Fruit fly (Drosophila melanogaster) whole organism, embryonic: Measurements from ENCODE around the gene ND-SGDH.

Experiments used
- CG1024 ChIP-seq: fragments of 200-800 bp; sonication (Bioruptor generic); IDR thresholded peaks from 2 replicates; pipeline ENCODE4 v1.3.6; 2022; ENCODE audit warnings: missing biosample characterization, missing genetic modification characterization
- CG12769 ChIP-seq: fragments of 200-800 bp; sonication (Bioruptor generic); optimal IDR thresholded peaks from 2 replicates; lab custom pipeline; 2019; ENCODE audit warnings: missing biosample characterization, mild to moderate bottlenecking, missing genetic modification characterization, moderate library complexity
- CG18599 ChIP-seq: fragments of 200-800 bp; sonication (Bioruptor generic); optimal IDR thresholded peaks from 3 replicates; lab custom pipeline; 2017; ENCODE audit warnings: missing biosample characterization, missing genetic modification characterization, mild to moderate bottlenecking, moderate library complexity, missing genetic modification reagents
- CG43689 ChIP-seq: fragments of 200-800 bp; sonication (Bioruptor generic); IDR thresholded peaks from 2 replicates; pipeline ENCODE4 v1.3.6; 2022; ENCODE audit warnings: missing biosample characterization, missing genetic modification characterization
- Usf ChIP-seq: fragments of 200-800 bp; sonication (Bioruptor generic); optimal IDR thresholded peaks from 2 replicates; lab custom pipeline; 2017; ENCODE audit warnings: missing genotype, missing biosample characterization, missing genetic modification characterization
- bbx ChIP-seq: fragments of 200-800 bp; sonication (Bioruptor generic); IDR thresholded peaks from 2 replicates; pipeline ENCODE4 v1.3.6; 2022; ENCODE audit warnings: missing biosample characterization, missing genetic modification characterization; ENCODE audit not compliant: partially characterized antibody
- br ChIP-seq: fragments of >200 bp; optimal IDR thresholded peaks from 2 replicates; lab custom pipeline; 2017
- dan ChIP-seq: fragments of 200-800 bp; sonication (Bioruptor generic); IDR thresholded peaks from 2 replicates; pipeline ENCODE4 v1.3.6; 2022; ENCODE audit warnings: missing biosample characterization, missing genetic modification characterization
- emc ChIP-seq: fragments of 200-800 bp; sonication (Bioruptor generic); optimal IDR thresholded peaks from 2 replicates; lab custom pipeline; 2016; ENCODE audit warnings: missing biosample characterization, missing genetic modification characterization
- fd64A ChIP-seq: fragments of 200-800 bp; sonication (Bioruptor generic); optimal IDR thresholded peaks from 3 replicates; lab custom pipeline; 2018; ENCODE audit warnings: missing biosample characterization, mild to moderate bottlenecking, missing genetic modification characterization
- stwl ChIP-seq: fragments of 200-800 bp; sonication (Bioruptor generic); optimal IDR thresholded peaks from 3 replicates; lab custom pipeline; 2018; ENCODE audit warnings: missing biosample characterization, mild to moderate bottlenecking, missing genetic modification characterization, moderate library complexity
- unpg ChIP-seq: fragments of 200-800 bp; sonication (Bioruptor generic); optimal IDR thresholded peaks from 3 replicates; lab custom pipeline; 2018; ENCODE audit warnings: missing biosample characterization, mild to moderate bottlenecking, missing genetic modification characterization, moderate library complexity
- vvl ChIP-seq: fragments of 200-800 bp; sonication (Bioruptor generic); IDR thresholded peaks from 2 replicates; pipeline ENCODE4 v1.3.6; 2022; ENCODE audit warnings: missing biosample characterization, missing genetic modification characterization

- no peak for TF ChIP-seq unpg (GFP tag; lab: Kevin White, UChicago)
- TF ChIP-seq CG43689 (GFP tag; lab: Robert Waterston, UW), result no peak
- no peak for TF ChIP-seq vvl (GFP tag; lab: Robert Waterston, UW)
- TF ChIP-seq CG12769, result no peak
- no peak for TF ChIP-seq stwl (tag; lab: Kevin White, UChicago)
- no peak for TF ChIP-seq br (lab: Kevin White, UChicago)
- no peak for TF ChIP-seq fd64A (GFP tag; lab: Kevin White, UChicago)
- no peak for TF ChIP-seq dan
- TF ChIP-seq bbx (GFP tag; lab: Robert Waterston, UW), result no peak
- TF ChIP-seq CG1024 (GFP tag; lab: Robert Waterston, UW), result no peak
- no peak for TF ChIP-seq CG18599
- no peak for TF ChIP-seq Usf (GFP tag; lab: Kevin White, UChicago)
- TF ChIP-seq emc (GFP tag; lab: Kevin White, UChicago), result no peak
These were observed 29.2 kb downstream of the ND-SGDH start for dm6 chr3L:12109045-12109632.
